Worm (Caenorhabditis elegans) whole organism, L4/young adult: ENCODE measurements around the gene Y69A2AR.12.

ENCODE experiments used
- W03F9.2 ChIP-seq: fragments of 150-350 bp; optimal IDR thresholded peaks from 2 replicates; lab custom pipeline; 2014; ENCODE audit warnings: missing biosample characterization, missing genetic modification characterization
- dao-5 ChIP-seq: sonication (generic microtip); optimal IDR thresholded peaks from 2 replicates; lab custom pipeline; 2016; ENCODE audit warnings: missing genotype, missing genetic modification characterization, moderate library complexity, missing compliant biosample characterization
- him-1 ChIP-seq: sonication (generic microtip); optimal IDR thresholded peaks from 2 replicates; lab custom pipeline; 2016; ENCODE audit warnings: missing genotype, missing genetic modification reagents, missing genetic modification characterization, missing compliant biosample characterization

ce11 chrIV:2556211-2556610, 12.2 kb upstream of the Y69A2AR.12 start:
- TF ChIP-seq dao-5 (tag; lab: Kevin White, UChicago), result no peak
- TF ChIP-seq him-1 (tag; lab: Kevin White, UChicago), result no peak
- TF ChIP-seq W03F9.2 (tag; lab: Kevin White, UChicago), result no peak
